Fruit fly (Drosophila melanogaster): Measurements from ENCODE around the gene CG16743.

Gene CG16743

dm6 chr2L:11010999-11011398 is 38.9 kb downstream of the CG16743 start, which contains the start of the genes Art8 and dUTPase (continued):
- TF ChIP-seq CG13287 (GFP tag; IDR thresholded peaks at IDR 0.05; ENCODE audit: partially characterized antibody) (peak; percentile 97), amos (GFP tag; IDR thresholded peaks at IDR 0.05; ENCODE audit: partially characterized antibody) (peak; percentile 87), CG12942 (GFP tag; optimal IDR thresholded peaks at IDR 0.05) (peak; percentile 76), CG14965 (GFP tag; optimal IDR thresholded peaks at IDR 0.05; ENCODE audit: borderline replicate concordance) (no peak), CrebB (tag; optimal IDR thresholded peaks at IDR 0.05) (peak; percentile 47), CG10321 (GFP tag; IDR thresholded peaks at IDR 0.05) (0 out of 2 replicates have a peak, but pooled peaks have one; percentile 22), CG16779 (GFP tag; IDR thresholded peaks at IDR 0.05) (no peak), Bteb2 (GFP tag; optimal IDR thresholded peaks at IDR 0.05) (peak; percentile 45), CG1647 (GFP tag; optimal IDR thresholded peaks at IDR 0.05) (no peak), Scr (GFP tag; IDR thresholded peaks at IDR 0.05; ENCODE audit: partially characterized antibody) (peak; percentile 90), gsb-n (tag; optimal IDR thresholded peaks at IDR 0.05) (peak; percentile 75), pho (GFP tag; optimal IDR thresholded peaks at IDR 0.05) (peak; percentile 34), kni (GFP tag; optimal IDR thresholded peaks at IDR 0.05) (no peak), btn (GFP tag; optimal IDR thresholded peaks at IDR 0.05) (no peak), Camta (GFP tag; optimal IDR thresholded peaks at IDR 0.05) (peak; percentile 15), cas (GFP tag; IDR thresholded peaks at IDR 0.05) (peak; percentile 58; the same call in 1 of the 2 replicates), CG11560 (tag; IDR thresholded peaks at IDR 0.05) (no peak), pzg (GFP tag; optimal IDR thresholded peaks at IDR 0.05) (peak; percentile 82), BEAF-32 (GFP tag; optimal IDR thresholded peaks at IDR 0.05) (peak; percentile 92), CG33213 (GFP tag; optimal IDR thresholded peaks at IDR 0.05) (peak; percentile 26), CG11504 (tag; optimal IDR thresholded peaks at IDR 0.05) (peak; percentile 78), CG10366 (GFP tag; IDR thresholded peaks at IDR 0.05) (peak; percentile 42), CG30431 (GFP tag; optimal IDR thresholded peaks at IDR 0.05) (peak; percentile 25), otp (GFP tag; IDR thresholded peaks at IDR 0.05) (peak; percentile 35; the same call in 1 of the 3 replicates), CG13296 (GFP tag; optimal IDR thresholded peaks at IDR 0.05) (peak; percentile 48), eve (GFP tag; optimal IDR thresholded peaks at IDR 0.05) (no peak), Dek (tag; optimal IDR thresholded peaks at IDR 0.05) (peak; percentile 53), CG7839 (tag; optimal IDR thresholded peaks at IDR 0.05) (peak; percentile 66), tx (GFP tag; optimal IDR thresholded peaks at IDR 0.05) (no peak), Spps (tag; optimal IDR thresholded peaks at IDR 0.05) (peak; percentile 48), zf30C (GFP tag; optimal IDR thresholded peaks at IDR 0.05) (no peak), Oaz (GFP tag; IDR thresholded peaks at IDR 0.05) (peak; percentile 33; the same call in 1 of the 2 replicates), CTCF (GFP tag; optimal IDR thresholded peaks at IDR 0.05) (peak; percentile 25), Fer3 (tag; optimal IDR thresholded peaks at IDR 0.05) (peak; percentile 65), CG3407 (GFP tag; optimal IDR thresholded peaks at IDR 0.05) (peak; percentile 29), GATAe (GFP tag; conservative IDR thresholded peaks at IDR 0.05) (no peak), bsh (GFP tag; optimal IDR thresholded peaks at IDR 0.05) (peak in 1 of 2 experiments; percentile 70), Hmx (GFP tag; optimal IDR thresholded peaks at IDR 0.05) (no peak), Dll (GFP tag; IDR thresholded peaks at IDR 0.05; ENCODE audit: partially characterized antibody) (peak; percentile 96), bowl (GFP tag; IDR thresholded peaks at IDR 0.05) (no peak), lola (GFP tag; optimal IDR thresholded peaks at IDR 0.05) (peak in 1 of 3 experiments; percentile 78), CG32767 (GFP tag; IDR thresholded peaks at IDR 0.05) (0 out of 2 replicates have a peak, but pooled peaks have one; percentile 37), CG12155 (GFP tag; optimal IDR thresholded peaks at IDR 0.05) (peak; percentile 76), Blimp-1 (GFP tag; optimal IDR thresholded peaks at IDR 0.05) (no peak), nmo (GFP tag; optimal IDR thresholded peaks at IDR 0.05) (peak; percentile 86), CG15269 (tag; optimal IDR thresholded peaks at IDR 0.05) (peak; percentile 61), unc-4 (GFP tag; IDR thresholded peaks at IDR 0.05; ENCODE audit: partially characterized antibody) (peak; percentile 93), ken (GFP tag; IDR thresholded peaks at IDR 0.05) (peak; percentile 62; the same call in 1 of the 3 replicates), fd102C (GFP tag; optimal IDR thresholded peaks at IDR 0.05) (no peak)
